Fruit fly (Drosophila melanogaster): ENCODE measurements around the gene CG2113.

The CG2113 gene

dm6 chr3L:3037822-3038563 lies 43.0 kb downstream of the CG2113 start (continued):
- TF ChIP-seq CG6792 (GFP tag; optimal IDR thresholded peaks at IDR 0.05), result no peak
- TF ChIP-seq OdsH (GFP tag; optimal IDR thresholded peaks at IDR 0.05), result no peak
- TF ChIP-seq ss (GFP tag; optimal IDR thresholded peaks at IDR 0.05), result no peak
- no peak for TF ChIP-seq acj6 (GFP tag; optimal IDR thresholded peaks at IDR 0.05)
- no peak for TF ChIP-seq esn (GFP tag; optimal IDR thresholded peaks at IDR 0.05)
- no peak for TF ChIP-seq spab (GFP tag; optimal IDR thresholded peaks at IDR 0.05)
- TF ChIP-seq CG10631 (GFP tag; optimal IDR thresholded peaks at IDR 0.05), result no peak
- no peak for TF ChIP-seq dsx (GFP tag; optimal IDR thresholded peaks at IDR 0.05; ENCODE audit: poor library complexity, severe bottlenecking)
- TF ChIP-seq vri (GFP tag; optimal IDR thresholded peaks at IDR 0.05), result peak; percentile 89
- no peak for TF ChIP-seq fd59A (GFP tag; optimal IDR thresholded peaks at IDR 0.05)
- TF ChIP-seq CG10669 (GFP tag; optimal IDR thresholded peaks at IDR 0.05), result no peak
- TF ChIP-seq CG8119 (GFP tag; IDR thresholded peaks at IDR 0.05), result no peak

- TF ChIP-seq CG31627 (GFP tag; optimal IDR thresholded peaks at IDR 0.05) (peak; percentile 59), Met (GFP tag; optimal IDR thresholded peaks at IDR 0.05) (peak; percentile 71), CG11902 (GFP tag; optimal IDR thresholded peaks at IDR 0.05) (peak; percentile 21), CG7368 (GFP tag; optimal IDR thresholded peaks at IDR 0.05) (peak; percentile 2), CG10631 (GFP tag; optimal IDR thresholded peaks at IDR 0.05) (peak; percentile 60), CG11294 (GFP tag; IDR thresholded peaks at IDR 0.05) (peak; percentile 63; the same call in 1 of the 2 replicates), Eip93F (GFP tag; optimal IDR thresholded peaks at IDR 0.05) (peak; percentile 34), spab (GFP tag; optimal IDR thresholded peaks at IDR 0.05) (peak; percentile 45), fkh (GFP tag; optimal IDR thresholded peaks at IDR 0.05) (no peak), CG6854 (GFP tag; optimal IDR thresholded peaks at IDR 0.05) (no peak), esn (GFP tag; optimal IDR thresholded peaks at IDR 0.05) (peak; percentile 81), dac (GFP tag; optimal IDR thresholded peaks at IDR 0.05) (no peak), acj6 (GFP tag; optimal IDR thresholded peaks at IDR 0.05) (peak; percentile 64), Eip78C (GFP tag) (peak; percentile 70), Ets21C (GFP tag; optimal IDR thresholded peaks at IDR 0.05) (peak; percentile 43), CG6163 (GFP tag; IDR thresholded peaks at IDR 0.05) (peak; percentile 90), CG11762 (GFP tag; optimal IDR thresholded peaks at IDR 0.05; ENCODE audit: insufficient read depth) (no peak), Blimp-1 (GFP tag; optimal IDR thresholded peaks at IDR 0.05) (no peak), lz (GFP tag; optimal IDR thresholded peaks at IDR 0.05) (peak; percentile 72), vri (GFP tag; optimal IDR thresholded peaks at IDR 0.05) (no peak), CG15336 (GFP tag; IDR thresholded peaks at IDR 0.05) (peak; percentile 77), CG6276 (GFP tag; optimal IDR thresholded peaks at IDR 0.05) (peak; percentile 63), Hr38 (GFP tag; optimal IDR thresholded peaks at IDR 0.05) (no peak), ss (GFP tag; optimal IDR thresholded peaks at IDR 0.05) (peak; percentile 0 to 61), Ets96B (tag; optimal IDR thresholded peaks at IDR 0.05) (peak; percentile 58), cyc (GFP tag; optimal IDR thresholded peaks at IDR 0.05) (peak; percentile 40), fd85E (GFP tag; optimal IDR thresholded peaks at IDR 0.05) (no peak), svp (GFP tag) (peak; percentile 88), OdsH (GFP tag; optimal IDR thresholded peaks at IDR 0.05) (peak; percentile 55), Sox15 (GFP tag; optimal IDR thresholded peaks at IDR 0.05) (peak; percentile 40), Sox14 (GFP tag; optimal IDR thresholded peaks at IDR 0.05) (peak; percentile 59), CG16779 (tag; optimal IDR thresholded peaks at IDR 0.05) (peak; percentile 50), CG8119 (GFP tag; IDR thresholded peaks at IDR 0.05) (peak; percentile 69; the same call in 2 of the 3 replicates), Gug (GFP tag; IDR thresholded peaks at IDR 0.05) (peak; percentile 59), CG3032 (tag; optimal IDR thresholded peaks at IDR 0.05) (peak; percentile 47), topi (GFP tag; optimal IDR thresholded peaks at IDR 0.05) (peak; percentile 61), CG9139 (GFP tag; optimal IDR thresholded peaks at IDR 0.05) (no peak), Hr4 (GFP tag; optimal IDR thresholded peaks at IDR 0.05) (peak; percentile 70), CG4318 (GFP tag; optimal IDR thresholded peaks at IDR 0.05) (peak; percentile 5), CG8319 (GFP tag; optimal IDR thresholded peaks at IDR 0.05) (peak; percentile 31), Eip75B (GFP tag; optimal IDR thresholded peaks at IDR 0.05) (peak; percentile 71)
Observed at dm6 chr3L:3042150-3043049, 47.4 kb downstream of the CG2113 start, which contains the start of gene Prx4. Prx4 (plus strand) TSS chr3L:3042359.

Data from whole organism, prepupa.